Worm (Caenorhabditis elegans) whole organism, late embryonic: ENCODE results near the gene lact-4.

Experiments used
- F13H6.1 ChIP-seq: sonication (generic microtip); optimal IDR thresholded peaks from 2 replicates; lab custom pipeline; 2016; ENCODE audit warnings: missing genetic modification characterization, missing compliant biosample characterization
- K09A11.1 ChIP-seq: sonication (generic microtip); optimal IDR thresholded peaks from 2 replicates; lab custom pipeline; 2017; ENCODE audit warnings: antibody characterized with exemption, mild to moderate bottlenecking, missing genetic modification characterization, missing compliant biosample characterization; ENCODE audit not compliant: insufficient read depth
- ama-1 ChIP-seq: fragments of 150-350 bp; optimal IDR thresholded peaks from 2 replicates; lab custom pipeline; 2014
- ceh-19 ChIP-seq: fragments of 200-800 bp; sonication (Bioruptor generic); optimal IDR thresholded peaks from 2 replicates; lab custom pipeline; 2018; ENCODE audit warnings: mild to moderate bottlenecking, missing genetic modification characterization, missing compliant biosample characterization
- ceh-2 ChIP-seq: sonication (generic microtip); optimal IDR thresholded peaks from 2 replicates; lab custom pipeline; 2016; ENCODE audit warnings: missing genotype, missing genetic modification characterization, missing compliant biosample characterization
- ceh-24 ChIP-seq: sonication (generic microtip); optimal IDR thresholded peaks from 2 replicates; lab custom pipeline; 2016; ENCODE audit warnings: mild to moderate bottlenecking, missing genetic modification characterization, missing compliant biosample characterization
- ceh-48 ChIP-seq: sonication (generic microtip); optimal IDR thresholded peaks from 2 replicates; lab custom pipeline; 2016; ENCODE audit warnings: missing genetic modification characterization, inconsistent platforms, missing compliant biosample characterization
- pha-4 ChIP-seq: fragments of 150-350 bp; optimal IDR thresholded peaks from 2 replicates; lab custom pipeline; 2018; ENCODE audit warnings: missing biosample characterization, missing genetic modification reagents, missing genetic modification characterization
- rnt-1 ChIP-seq: sonication (generic microtip); optimal IDR thresholded peaks from 2 replicates; lab custom pipeline; 2016; ENCODE audit warnings: missing genetic modification characterization, missing compliant biosample characterization
- tbx-7 ChIP-seq: sonication (generic microtip); optimal IDR thresholded peaks from 2 replicates; lab custom pipeline; 2016; ENCODE audit warnings: missing genotype, missing genetic modification characterization, missing compliant biosample characterization

DNA sequence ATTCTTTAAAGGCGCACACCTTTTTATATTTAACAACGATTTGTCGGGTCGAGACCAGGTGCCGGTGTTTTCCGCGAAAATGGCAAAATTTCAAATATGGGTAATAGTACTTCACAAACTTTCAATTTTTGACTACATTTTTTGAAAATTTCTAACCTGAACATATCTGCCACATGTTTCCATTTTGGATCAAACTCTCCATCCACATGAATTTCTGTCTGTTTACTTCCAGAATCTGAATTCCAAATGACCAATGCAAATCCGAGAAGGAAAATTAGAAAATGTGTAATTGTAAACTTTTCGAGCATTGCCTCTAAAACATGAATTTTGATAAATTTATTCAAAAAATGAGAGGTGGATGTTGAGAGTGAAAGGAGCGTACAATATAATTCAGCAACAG is at the start of gene lact-4:
- TF ChIP-seq ceh-48 (tag; lab: Kevin White, UChicago), result no peak
- no peak for TF ChIP-seq ceh-24
- no peak for TF ChIP-seq K09A11.1
- no peak for TF ChIP-seq pha-4
- no peak for TF ChIP-seq ceh-2
- TF ChIP-seq F13H6.1 (tag; lab: Kevin White, UChicago), result no peak
- TF ChIP-seq ceh-19, result no peak
- TF ChIP-seq ama-1 (lab: Kevin White, UChicago), result no peak
- no peak for TF ChIP-seq rnt-1
- no peak for TF ChIP-seq tbx-7 (tag; lab: Kevin White, UChicago)
